Worm (Caenorhabditis elegans) whole organism, mixed stage, embryonic: ENCODE measurements around the gene ugt-55.

Experiments
- M03D4.4 ChIP-seq: sonication (generic microtip); optimal IDR thresholded peaks from 2 replicates; lab custom pipeline; 2017; ENCODE audit warnings: mild to moderate bottlenecking, missing genetic modification characterization, missing compliant biosample characterization
- ceh-83 ChIP-seq: fragments of 200-800 bp; sonication (Bioruptor generic); optimal IDR thresholded peaks from 2 replicates; lab custom pipeline; 2018; ENCODE audit warnings: mild to moderate bottlenecking, missing genetic modification characterization, missing compliant biosample characterization
- ces-1 ChIP-seq: fragments of 150-350 bp; optimal IDR thresholded peaks from 2 replicates; lab custom pipeline; 2014; ENCODE audit warnings: missing biosample characterization, missing genetic modification reagents, missing genetic modification characterization
- cnd-1 ChIP-seq: fragments of 200-800 bp; sonication (Bioruptor generic); optimal IDR thresholded peaks from 2 replicates; lab custom pipeline; 2018; ENCODE audit warnings: mild to moderate bottlenecking, missing genetic modification characterization, missing compliant biosample characterization
- elt-1 ChIP-seq: sonication (generic microtip); optimal IDR thresholded peaks from 2 replicates; lab custom pipeline; 2017; ENCODE audit warnings: missing genetic modification characterization, mild to moderate bottlenecking, missing compliant biosample characterization, antibody characterized with exemption, moderate library complexity, borderline replicate concordance; ENCODE audit not compliant: insufficient read depth
- elt-3 ChIP-seq: fragments of 150-350 bp; optimal IDR thresholded peaks from 2 replicates; lab custom pipeline; 2014; ENCODE audit warnings: missing biosample characterization, missing genetic modification characterization
- lsy-2 ChIP-seq: fragments of 150-350 bp; optimal IDR thresholded peaks from 2 replicates; lab custom pipeline; 2014; ENCODE audit warnings: missing biosample characterization, missing genetic modification characterization
- mab-5 ChIP-seq: fragments of 150-350 bp; optimal IDR thresholded peaks from 2 replicates; lab custom pipeline; 2014; ENCODE audit warnings: missing biosample characterization, missing genetic modification characterization
- nhr-76 ChIP-seq: sonication (generic microtip); optimal IDR thresholded peaks from 2 replicates; lab custom pipeline; 2017; ENCODE audit warnings: missing biosample characterization, missing genetic modification characterization
- pha-4 ChIP-seq: fragments of 150-350 bp; optimal IDR thresholded peaks from 2 replicates; lab custom pipeline; 2018; ENCODE audit warnings: missing biosample characterization, missing genetic modification reagents, missing genetic modification characterization
- snpc-4 ChIP-seq: fragments of 150-350 bp; optimal IDR thresholded peaks from 2 replicates; lab custom pipeline; 2014; ENCODE audit warnings: missing biosample characterization, missing genetic modification characterization
- unc-120 ChIP-seq: sonication (generic microtip); optimal IDR thresholded peaks from 2 replicates; lab custom pipeline; 2017; ENCODE audit warnings: missing genetic modification characterization, missing compliant biosample characterization; ENCODE audit not compliant: poor library complexity, severe bottlenecking
- unc-39 ChIP-seq: fragments of 150-350 bp; optimal IDR thresholded peaks from 2 replicates; lab custom pipeline; 2014; ENCODE audit warnings: missing biosample characterization, missing genetic modification characterization
- ztf-11 ChIP-seq: fragments of 150-350 bp; optimal IDR thresholded peaks from 2 replicates; lab custom pipeline; 2014; ENCODE audit warnings: missing biosample characterization, missing genetic modification characterization

- TF ChIP-seq lsy-2 (tag; lab: Kevin White, UChicago) (no peak), elt-1 (tag; lab: Kevin White, UChicago) (no peak), snpc-4 (no peak), elt-3 (no peak), M03D4.4 (tag; lab: Kevin White, UChicago) (no peak), unc-39 (no peak), pha-4 (tag; lab: Kevin White, UChicago) (no peak), nhr-76 (tag; lab: Kevin White, UChicago) (no peak), ces-1 (GFP tag; lab: Kevin White, UChicago) (no peak), cnd-1 (tag; lab: Kevin White, UChicago) (no peak), mab-5 (tag; lab: Kevin White, UChicago) (no peak), unc-120 (tag; lab: Kevin White, UChicago) (peak; percentile 79), ceh-83 (no peak), ztf-11 (tag; lab: Kevin White, UChicago) (no peak)
These were observed 22.0 kb upstream of the ugt-55 start, which contains the start of gene myo-3 for ce11 chrV:12234293-12235004.
